Fruit fly (Drosophila melanogaster) whole organism, embryonic: ENCODE data around the gene LpR2.
A peak's percentile ranks its signal among the peaks of the same experiment; 100 is the strongest.

Source experiments
- CG10979 ChIP-seq: fragments of 200-800 bp; sonication (Bioruptor generic); optimal IDR thresholded peaks from 2 replicates; lab custom pipeline; 2018; ENCODE audit warnings: missing biosample characterization, mild to moderate bottlenecking, missing genetic modification characterization, moderate library complexity
- CG13296 ChIP-seq: fragments of 200-800 bp; sonication (Bioruptor generic); optimal IDR thresholded peaks from 3 replicates; lab custom pipeline; 2018; ENCODE audit warnings: missing biosample characterization, mild to moderate bottlenecking, missing genetic modification characterization
- CG13624 ChIP-seq: fragments of 200-800 bp; sonication (Bioruptor generic); optimal IDR thresholded peaks from 2 replicates; lab custom pipeline; 2016; ENCODE audit warnings: missing biosample characterization, missing genetic modification characterization
- CG13894 ChIP-seq: fragments of 200-800 bp; sonication (Bioruptor generic); optimal IDR thresholded peaks from 3 replicates; lab custom pipeline; 2018; ENCODE audit warnings: missing biosample characterization, mild to moderate bottlenecking, missing genetic modification characterization, moderate library complexity
- CG14050 ChIP-seq: fragments of 200-800 bp; sonication (Bioruptor generic); IDR thresholded peaks from 3 replicates; pipeline ENCODE4 v1.3.6; 2022; ENCODE audit warnings: missing biosample characterization, missing genetic modification characterization
- CG15479 ChIP-seq: fragments of 200-800 bp; sonication (Bioruptor generic); optimal IDR thresholded peaks from 3 replicates; lab custom pipeline; 2019; ENCODE audit warnings: missing biosample characterization, mild to moderate bottlenecking, missing genetic modification characterization, moderate library complexity
- CG17328 ChIP-seq: fragments of 200-800 bp; sonication (Bioruptor generic); IDR thresholded peaks from 2 replicates; pipeline ENCODE4 v1.3.6; 2022; ENCODE audit warnings: missing biosample characterization, missing genetic modification characterization
- CG17361 ChIP-seq: fragments of 200-800 bp; sonication (Bioruptor generic); IDR thresholded peaks from 3 replicates; pipeline ENCODE4 v1.3.6; 2022; ENCODE audit warnings: missing biosample characterization, missing genetic modification characterization
- CG18619 ChIP-seq: fragments of 200-800 bp; sonication (Bioruptor generic); optimal IDR thresholded peaks from 3 replicates; lab custom pipeline; 2017; ENCODE audit warnings: missing biosample characterization, mild to moderate bottlenecking, missing genetic modification characterization
- CG30431 ChIP-seq: fragments of 200-800 bp; sonication (Bioruptor generic); optimal IDR thresholded peaks from 2 replicates; lab custom pipeline; 2017; ENCODE audit warnings: missing biosample characterization, missing genetic modification characterization
- CG31388 ChIP-seq: fragments of 200-800 bp; sonication (Bioruptor generic); optimal IDR thresholded peaks from 2 replicates; lab custom pipeline; 2016; ENCODE audit warnings: missing biosample characterization, missing genetic modification characterization
- CG32767 ChIP-seq: fragments of 200-800 bp; sonication (Bioruptor generic); IDR thresholded peaks from 2 replicates; pipeline ENCODE4 v1.3.6; 2022; ENCODE audit warnings: missing biosample characterization, missing genetic modification characterization
- CG3726 ChIP-seq: fragments of 200-800 bp; sonication (Bioruptor generic); IDR thresholded peaks from 3 replicates; pipeline ENCODE4, ENCODE4 v1.3.6; 2022; ENCODE audit warnings: missing biosample characterization, missing genetic modification characterization
- CG42726 ChIP-seq: fragments of 200-800 bp; sonication (Bioruptor generic); IDR thresholded peaks from 2 replicates; pipeline ENCODE4 v1.3.6; 2022; ENCODE audit warnings: missing biosample characterization, missing genetic modification characterization; ENCODE audit not compliant: partially characterized antibody
- CG4404 ChIP-seq: fragments of 200-800 bp; sonication (Bioruptor generic); IDR thresholded peaks from 2 replicates; pipeline ENCODE4 v1.3.6; 2022; ENCODE audit warnings: missing biosample characterization, missing genetic modification characterization
- CG6654 ChIP-seq: fragments of 200-800 bp; sonication (Bioruptor generic); optimal IDR thresholded peaks from 2 replicates; lab custom pipeline; 2017; ENCODE audit warnings: missing biosample characterization, mild to moderate bottlenecking, missing genetic modification characterization
- CG6854 ChIP-seq: fragments of 200-800 bp; sonication (Bioruptor generic); optimal IDR thresholded peaks from 3 replicates; lab custom pipeline; 2017; ENCODE audit warnings: missing biosample characterization, mild to moderate bottlenecking, missing genetic modification characterization
- CG7786 ChIP-seq: fragments of 200-800 bp; sonication (Bioruptor generic); optimal IDR thresholded peaks from 2 replicates; lab custom pipeline; 2016; ENCODE audit warnings: missing biosample characterization, missing genetic modification characterization
- CG8281 ChIP-seq: fragments of 200-800 bp; sonication (Bioruptor generic); optimal IDR thresholded peaks from 2 replicates; lab custom pipeline; 2018; ENCODE audit warnings: missing biosample characterization, mild to moderate bottlenecking, missing genetic modification characterization, moderate library complexity
- CoRest ChIP-seq: fragments of 200-800 bp; sonication (Bioruptor generic); optimal IDR thresholded peaks from 3 replicates; lab custom pipeline; 2018; ENCODE audit warnings: missing biosample characterization, mild to moderate bottlenecking, missing genetic modification characterization, moderate library complexity
- Doc3 ChIP-seq: fragments of 200-800 bp; sonication (Bioruptor generic); IDR thresholded peaks from 3 replicates; pipeline ENCODE4 v1.3.6; 2022; ENCODE audit warnings: missing biosample characterization, missing genetic modification characterization; ENCODE audit not compliant: partially characterized antibody
- Drgx ChIP-seq: fragments of 200-800 bp; sonication (Bioruptor generic); IDR thresholded peaks from 2 replicates; pipeline ENCODE4 v1.3.6; 2022; ENCODE audit warnings: missing biosample characterization, missing genetic modification characterization
- HLH54F ChIP-seq: fragments of 200-800 bp; sonication (Bioruptor generic); optimal IDR thresholded peaks from 3 replicates; lab custom pipeline; 2016; ENCODE audit warnings: missing biosample characterization, missing genetic modification characterization
- HmgZ ChIP-seq: fragments of 200-800 bp; sonication (Bioruptor generic); optimal IDR thresholded peaks from 2 replicates; lab custom pipeline; 2018; ENCODE audit warnings: missing biosample characterization, mild to moderate bottlenecking, missing genetic modification characterization
- Hmr ChIP-seq: fragments of 200-800 bp; sonication (Bioruptor generic); optimal IDR thresholded peaks from 3 replicates; lab custom pipeline; 2017; ENCODE audit warnings: mild to moderate bottlenecking, missing biosample characterization, missing genetic modification reagents, missing genetic modification characterization
- Hsf ChIP-seq: fragments of 200-800 bp; sonication (Bioruptor generic); optimal IDR thresholded peaks from 3 replicates; lab custom pipeline; 2016; ENCODE audit warnings: missing biosample characterization, missing genetic modification characterization
- Jarid2 ChIP-seq: fragments of 200-800 bp; sonication (Bioruptor generic); optimal IDR thresholded peaks from 3 replicates; lab custom pipeline; 2017; ENCODE audit warnings: mild to moderate bottlenecking, missing biosample characterization, missing genetic modification reagents, missing genetic modification characterization
- Med ChIP-seq: fragments of 200-800 bp; sonication (Bioruptor generic); peaks from one replicate; lab custom pipeline; 2016; ENCODE audit warnings: missing biosample characterization, missing genetic modification characterization, mild to moderate bottlenecking, inconsistent platforms, moderate library complexity
- NC2β ChIP-seq: fragments of 200-800 bp; sonication (Bioruptor generic); optimal IDR thresholded peaks from 2 replicates; lab custom pipeline; 2016; ENCODE audit warnings: missing biosample characterization, missing genetic modification characterization
- NFAT ChIP-seq: fragments of 200-800 bp; sonication (Bioruptor generic); IDR thresholded peaks from 2 replicates; pipeline ENCODE4 v1.3.6; 2022; ENCODE audit warnings: missing biosample characterization, missing genetic modification characterization
- Rx ChIP-seq: fragments of 200-800 bp; sonication (Bioruptor generic); IDR thresholded peaks from 2 replicates; pipeline ENCODE4 v1.3.6; 2022; ENCODE audit warnings: missing biosample characterization, missing genetic modification characterization
- Ssrp ChIP-seq: fragments of 200-800 bp; sonication (Bioruptor generic); optimal IDR thresholded peaks from 2 replicates; lab custom pipeline; 2018; ENCODE audit warnings: missing biosample characterization, mild to moderate bottlenecking, missing genetic modification characterization, moderate library complexity
- Usf ChIP-seq: fragments of 200-800 bp; sonication (Bioruptor generic); optimal IDR thresholded peaks from 2 replicates; lab custom pipeline; 2017; ENCODE audit warnings: missing genotype, missing biosample characterization, missing genetic modification characterization
- Xrp1 ChIP-seq: fragments of 200-800 bp; sonication (Bioruptor generic); IDR thresholded peaks from 2 replicates; pipeline ENCODE4 v1.3.6; 2022; ENCODE audit warnings: missing biosample characterization, missing genetic modification characterization
- ac ChIP-seq: fragments of 200-800 bp; sonication (Bioruptor generic); optimal IDR thresholded peaks from 3 replicates; lab custom pipeline; 2017; ENCODE audit warnings: missing biosample characterization, mild to moderate bottlenecking, missing genetic modification characterization
- chm ChIP-seq: fragments of 200-800 bp; sonication (Bioruptor generic); IDR thresholded peaks from 2 replicates; pipeline ENCODE4 v1.3.6; 2022; ENCODE audit warnings: missing biosample characterization, missing genetic modification characterization
- crp ChIP-seq, 2 experiments: fragments of 200-800 bp; sonication (Bioruptor generic); optimal IDR thresholded peaks; 2 replicates in 1 of 2; 3 replicates in 1 of 2; lab custom pipeline; 2017; ENCODE audit warnings: missing biosample characterization in 2 of 2, missing genetic modification characterization in 2 of 2, mild to moderate bottlenecking in 1 of 2, moderate library complexity in 1 of 2
- ems ChIP-seq: fragments of 200-800 bp; sonication (Bioruptor generic); optimal IDR thresholded peaks from 3 replicates; lab custom pipeline; 2016; ENCODE audit warnings: missing biosample characterization, missing genetic modification characterization
- gce ChIP-seq: fragments of 200-800 bp; sonication (Bioruptor generic); IDR thresholded peaks from 3 replicates; pipeline ENCODE4 v1.3.6; 2022; ENCODE audit warnings: missing biosample characterization, missing genetic modification characterization
- hb ChIP-seq: fragments of 200-800 bp; sonication (Bioruptor generic); IDR thresholded peaks from 3 replicates; pipeline ENCODE4 v1.3.6; 2022; ENCODE audit warnings: missing biosample characterization, missing genetic modification characterization; ENCODE audit not compliant: partially characterized antibody
- kah ChIP-seq: fragments of 200-800 bp; sonication (Bioruptor generic); optimal IDR thresholded peaks from 2 replicates; lab custom pipeline; 2018; ENCODE audit warnings: missing biosample characterization, mild to moderate bottlenecking, missing genetic modification characterization
- knrl ChIP-seq: fragments of 200-800 bp; sonication (Bioruptor generic); IDR thresholded peaks from 3 replicates; pipeline ENCODE4 v1.3.6; 2022; ENCODE audit warnings: missing biosample characterization, missing genetic modification characterization; ENCODE audit not compliant: partially characterized antibody
- mirr ChIP-seq: fragments of 200-800 bp; sonication (Bioruptor generic); optimal IDR thresholded peaks from 3 replicates; lab custom pipeline; 2018; ENCODE audit warnings: missing biosample characterization, mild to moderate bottlenecking, missing genetic modification characterization
- oc ChIP-seq: fragments of 200-800 bp; sonication (Bioruptor generic); optimal IDR thresholded peaks from 2 replicates; lab custom pipeline; 2018; ENCODE audit warnings: missing biosample characterization, mild to moderate bottlenecking, missing genetic modification characterization, moderate library complexity
- pb ChIP-seq: fragments of 200-800 bp; sonication (Bioruptor generic); optimal IDR thresholded peaks from 3 replicates; lab custom pipeline; 2016; ENCODE audit warnings: missing biosample characterization, missing genetic modification characterization
- pho ChIP-seq: fragments of 200-800 bp; sonication (Bioruptor generic); optimal IDR thresholded peaks from 2 replicates; lab custom pipeline; 2016; ENCODE audit warnings: missing biosample characterization, missing genetic modification characterization
- schlank ChIP-seq: fragments of 200-800 bp; sonication (Bioruptor generic); optimal IDR thresholded peaks from 2 replicates; lab custom pipeline; 2018; ENCODE audit warnings: missing biosample characterization, mild to moderate bottlenecking, missing genetic modification characterization
- slp2 ChIP-seq: fragments of 200-800 bp; sonication (Bioruptor generic); optimal IDR thresholded peaks from 2 replicates; lab custom pipeline; 2016; ENCODE audit warnings: missing biosample characterization, missing genetic modification characterization
- sr ChIP-seq: fragments of 200-800 bp; sonication (Bioruptor generic); IDR thresholded peaks from 3 replicates; pipeline ENCODE4 v1.3.6; 2022; ENCODE audit warnings: missing biosample characterization, missing genetic modification characterization
- vvl ChIP-seq: fragments of 200-800 bp; sonication (Bioruptor generic); IDR thresholded peaks from 2 replicates; pipeline ENCODE4 v1.3.6; 2022; ENCODE audit warnings: missing biosample characterization, missing genetic modification characterization
- wor ChIP-seq: fragments of 200-800 bp; sonication (Bioruptor generic); IDR thresholded peaks from 2 replicates; pipeline ENCODE4 v1.3.6; 2022; ENCODE audit warnings: missing biosample characterization, missing genetic modification characterization
- zfh2 ChIP-seq: fragments of 200-800 bp; sonication (Bioruptor generic); optimal IDR thresholded peaks from 2 replicates; lab custom pipeline; 2016; ENCODE audit warnings: missing biosample characterization, missing genetic modification characterization

LpR2 gene

DNA sequence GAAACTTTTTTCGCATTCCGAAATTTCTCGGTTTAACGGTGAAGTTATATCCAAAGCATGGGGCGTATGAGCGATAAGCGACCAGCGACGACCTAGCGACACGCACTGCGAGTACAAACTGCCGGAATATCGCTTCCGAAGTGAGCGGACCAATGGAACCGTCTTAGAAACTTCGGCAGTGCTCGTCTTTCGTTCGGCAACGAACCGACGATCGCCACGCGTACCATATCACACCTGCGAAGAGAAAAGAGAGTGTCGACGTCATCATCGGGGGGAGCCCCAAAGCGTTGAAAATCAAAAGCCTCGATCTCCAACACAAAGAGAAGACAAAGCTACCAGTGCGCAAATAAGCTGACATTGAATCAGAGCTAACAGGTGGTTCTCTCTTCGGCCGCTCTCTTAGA, at the start of gene LpR2:
TSS of gene LpR2 (minus strand) at position 118 of the 404 bp plus-strand sequence.
- TF ChIP-seq CG8281 (tag; lab: Kevin White, UChicago), result no peak
- no peak for TF ChIP-seq CG15479
- TF ChIP-seq Hsf (GFP tag; lab: Kevin White, UChicago), result no peak
- no peak for TF ChIP-seq pb (GFP tag; lab: Kevin White, UChicago)
- TF ChIP-seq CG6654, result no peak
- no peak for TF ChIP-seq slp2 (GFP tag; lab: Kevin White, UChicago)
- peak; percentile 57 for TF ChIP-seq mirr (GFP tag; lab: Kevin White, UChicago)
- TF ChIP-seq CG17328 (GFP tag; lab: Robert Waterston, UW), result no peak
- TF ChIP-seq CG13296 (GFP tag; lab: Kevin White, UChicago), result peak; percentile 3
- TF ChIP-seq schlank (tag; lab: Kevin White, UChicago), result no peak
- TF ChIP-seq chm, result peak; percentile 50; the same call in 1 of the 2 replicates
- TF ChIP-seq zfh2 (GFP tag; lab: Kevin White, UChicago), result no peak
- no peak for TF ChIP-seq Rx
- TF ChIP-seq ac (GFP tag; lab: Kevin White, UChicago), result no peak
- 0 out of 2 replicates have a peak, but pooled peaks have one; percentile 58 for TF ChIP-seq vvl (GFP tag; lab: Robert Waterston, UW)
- no peak for TF ChIP-seq sr (GFP tag; lab: Robert Waterston, UW)
- no peak for TF ChIP-seq Ssrp
- TF ChIP-seq CG17361 (GFP tag; lab: Robert Waterston, UW), result no peak
- no peak for TF ChIP-seq hb (GFP tag; lab: Robert Waterston, UW)
- no peak for TF ChIP-seq HLH54F (GFP tag; lab: Kevin White, UChicago)
- TF ChIP-seq CG6854, result no peak
- TF ChIP-seq CG14050 (GFP tag; lab: Robert Waterston, UW), result no peak
- TF ChIP-seq Doc3 (GFP tag; lab: Robert Waterston, UW), result no peak
- TF ChIP-seq Jarid2 (GFP tag; lab: Kevin White, UChicago), result peak; percentile 93
- no peak for TF ChIP-seq CG13624 (GFP tag; lab: Kevin White, UChicago)
- no peak for TF ChIP-seq ems (GFP tag; lab: Kevin White, UChicago)
- no peak for TF ChIP-seq CG42726 (GFP tag; lab: Robert Waterston, UW)
- TF ChIP-seq CG4404 (GFP tag; lab: Robert Waterston, UW), result no peak
- TF ChIP-seq gce (GFP tag; lab: Robert Waterston, UW), result no peak
- TF ChIP-seq Xrp1 (GFP tag; lab: Robert Waterston, UW), result no peak
- TF ChIP-seq knrl (GFP tag; lab: Robert Waterston, UW), result no peak
- TF ChIP-seq CG13894 (tag; lab: Kevin White, UChicago), result peak; percentile 64
- no peak for TF ChIP-seq crp (GFP tag; optimal IDR thresholded peaks at IDR 0.05; lab: Kevin White, UChicago)
- peak; percentile 29; the same call in 1 of the 2 replicates for TF ChIP-seq Drgx (GFP tag; lab: Robert Waterston, UW)
- no peak for TF ChIP-seq CoRest
- no peak for TF ChIP-seq CG10979 (tag; lab: Kevin White, UChicago)
- no peak for TF ChIP-seq wor (GFP tag; lab: Robert Waterston, UW)
- TF ChIP-seq NC2β (GFP tag; lab: Kevin White, UChicago), result no peak
- TF ChIP-seq CG31388 (GFP tag; lab: Kevin White, UChicago), result no peak
- peak; percentile 42 for TF ChIP-seq HmgZ
- no peak for TF ChIP-seq CG32767 (GFP tag; lab: Robert Waterston, UW)
- no peak for TF ChIP-seq CG18619 (GFP tag; lab: Kevin White, UChicago)
- no peak for TF ChIP-seq CG7786
- peak; percentile 99 for TF ChIP-seq kah (GFP tag; lab: Kevin White, UChicago)
- TF ChIP-seq oc, result no peak
- no peak for TF ChIP-seq CG3726 (GFP tag; lab: Robert Waterston, UW)
- TF ChIP-seq CG30431 (GFP tag; lab: Kevin White, UChicago), result no peak
- TF ChIP-seq Med, result peak; percentile 72
- peak; percentile 33 for TF ChIP-seq Hmr
- TF ChIP-seq Usf (GFP tag; lab: Kevin White, UChicago), result no peak
- no peak for TF ChIP-seq NFAT (GFP tag; lab: Robert Waterston, UW)
- no peak for TF ChIP-seq pho (GFP tag; lab: Kevin White, UChicago)
